Worm (Caenorhabditis elegans): ENCODE results near the gene dlg-1.

dlg-1 gene

ce11 chrX:5507926-5508325 is 28.4 kb downstream of the dlg-1 start:
- no peak for TF ChIP-seq vab-15 (tag; optimal IDR thresholded peaks at IDR 0.05)
- TF ChIP-seq nhr-90 (tag; optimal IDR thresholded peaks at IDR 0.05; ENCODE audit: poor library complexity), result no peak
- no peak for TF ChIP-seq Y116A8C.19 (tag; optimal IDR thresholded peaks at IDR 0.05; ENCODE audit: borderline replicate concordance)

DNA sequence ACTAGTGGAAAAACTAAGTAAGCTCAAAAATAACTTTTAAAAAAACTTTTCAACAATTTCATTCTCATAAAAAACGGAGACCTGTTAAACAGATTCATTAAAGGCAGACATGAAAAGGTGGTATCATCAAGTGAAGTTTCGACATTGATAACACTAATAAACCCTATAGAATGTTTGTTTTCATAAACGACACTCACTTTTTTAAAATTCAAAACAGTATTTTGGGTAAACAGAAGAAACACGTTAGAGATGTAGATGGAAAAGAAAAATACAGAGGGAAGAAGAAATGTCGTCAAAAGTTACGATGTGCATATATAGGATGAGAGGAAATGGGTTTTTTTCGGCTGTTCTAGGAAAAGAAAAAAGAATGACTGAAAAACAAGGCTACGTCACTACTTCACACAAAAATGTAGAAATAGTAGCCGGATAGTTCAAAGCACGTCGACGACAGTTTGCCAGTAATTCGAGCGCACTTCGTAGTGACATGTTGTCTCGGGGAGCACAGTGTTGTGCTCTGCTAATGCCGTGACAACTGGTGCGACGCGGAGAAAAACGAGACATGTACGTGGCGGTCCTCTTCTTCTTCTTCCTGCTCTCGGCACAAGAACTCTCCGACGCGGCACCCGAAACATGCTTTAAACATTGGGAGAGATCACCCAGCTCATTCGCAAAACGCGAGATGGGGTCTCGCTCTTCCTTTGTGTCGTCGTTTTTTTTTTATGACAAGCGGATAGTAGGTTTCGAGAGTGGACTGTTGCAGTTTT is 29.8 kb downstream of the dlg-1 start:
- TF ChIP-seq snu-23 (GFP tag; optimal IDR thresholded peaks at IDR 0.05), result no peak
- TF ChIP-seq vab-15 (tag; optimal IDR thresholded peaks at IDR 0.05), result no peak
- no peak for TF ChIP-seq snpc-4 (tag; optimal IDR thresholded peaks at IDR 0.05)
- no peak for TF ChIP-seq ces-1 (GFP tag; optimal IDR thresholded peaks at IDR 0.05)
- TF ChIP-seq irx-1 (tag; optimal IDR thresholded peaks at IDR 0.05), result no peak
- no peak for TF ChIP-seq ama-1 (optimal IDR thresholded peaks at IDR 0.05)
- no peak for TF ChIP-seq ceh-8 (GFP tag; optimal IDR thresholded peaks at IDR 0.05)
- TF ChIP-seq lin-35 (GFP tag; optimal IDR thresholded peaks at IDR 0.05), result no peak
- TF ChIP-seq nhr-71 (tag; optimal IDR thresholded peaks at IDR 0.05), result peak; percentile 17
- no peak for TF ChIP-seq hlh-17 (GFP tag; optimal IDR thresholded peaks at IDR 0.05; ENCODE audit: borderline replicate concordance)
- no peak for TF ChIP-seq alr-1 (tag; optimal IDR thresholded peaks at IDR 0.05; ENCODE audit: borderline replicate concordance)
- TF ChIP-seq lin-15B (tag; optimal IDR thresholded peaks at IDR 0.05), result no peak
- TF ChIP-seq lin-14 (GFP tag; optimal IDR thresholded peaks at IDR 0.05), result peak; percentile 43
- no peak for TF ChIP-seq nhr-28 (tag; optimal IDR thresholded peaks at IDR 0.05)
- no peak for TF ChIP-seq jun-1 (tag; optimal IDR thresholded peaks at IDR 0.05)
- TF ChIP-seq nhr-47 (tag; optimal IDR thresholded peaks at IDR 0.05), result no peak
- no peak for TF ChIP-seq pax-3 (tag; optimal IDR thresholded peaks at IDR 0.05)
- TF ChIP-seq zip-4 (GFP tag; optimal IDR thresholded peaks at IDR 0.05), result no peak
- no peak for TF ChIP-seq egl-13 (tag; optimal IDR thresholded peaks at IDR 0.05)
- TF ChIP-seq mef-2 (tag; optimal IDR thresholded peaks at IDR 0.05), result no peak
- no peak for TF ChIP-seq ets-5 (GFP tag; IDR thresholded peaks at IDR 0.05)
- TF ChIP-seq egl-27 (tag; optimal IDR thresholded peaks at IDR 0.05), result no peak
- no peak for TF ChIP-seq C04F5.9 (tag; optimal IDR thresholded peaks at IDR 0.05)
- TF ChIP-seq ztf-4 (tag; optimal IDR thresholded peaks at IDR 0.05), result no peak
- no peak for TF ChIP-seq ceh-90 (tag; optimal IDR thresholded peaks at IDR 0.05)
- peak; percentile 24 for TF ChIP-seq rnt-1 (tag; optimal IDR thresholded peaks at IDR 0.05)

DNA sequence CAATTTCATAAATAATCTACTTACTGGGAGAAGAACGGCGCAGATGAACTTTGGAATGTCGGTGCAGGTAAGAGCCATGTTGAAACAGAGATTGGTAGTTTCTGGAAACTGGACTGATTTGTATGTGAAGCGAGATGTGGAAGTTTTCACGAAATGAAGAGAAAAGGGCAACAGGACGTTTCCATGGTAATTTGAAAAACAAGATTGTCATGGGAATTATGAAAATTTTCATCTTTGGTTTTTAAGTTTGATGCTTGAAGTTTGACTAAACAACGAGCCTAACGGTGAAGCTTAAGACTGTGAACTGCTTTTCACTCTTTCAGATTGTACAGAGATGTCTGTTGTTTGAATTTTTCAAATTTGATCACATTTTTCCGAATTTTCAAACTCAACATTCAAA is 32.7 kb downstream of the dlg-1 start, which contains the start of gene T23F2.3:
T23F2.3 (minus strand) TSS at position 101 of the 400 bp plus-strand sequence.
- no peak for TF ChIP-seq efl-3 (GFP tag; optimal IDR thresholded peaks at IDR 0.05)

DNA sequence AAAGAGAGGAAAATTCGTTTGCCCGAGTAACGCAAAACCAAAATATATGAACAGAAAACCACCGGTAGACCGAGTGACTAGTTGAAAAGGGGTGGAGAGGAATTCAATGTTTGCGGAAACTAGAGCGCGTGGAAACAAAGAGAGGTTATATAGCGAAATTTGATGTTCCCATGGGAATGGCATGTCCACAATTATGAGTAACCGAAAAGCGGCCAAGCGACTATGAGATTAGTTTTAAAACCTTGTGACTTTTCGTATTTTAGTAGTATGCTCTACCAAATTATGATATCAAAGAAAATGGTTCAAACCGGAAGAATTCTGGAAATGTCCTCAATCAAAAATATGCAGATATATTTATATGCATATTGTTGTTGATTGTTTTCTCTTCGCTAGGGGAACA is 33.2 kb downstream of the dlg-1 start:
- no peak for TF ChIP-seq vab-15 (tag; optimal IDR thresholded peaks at IDR 0.05)
- no peak for TF ChIP-seq lin-13 (GFP tag; optimal IDR thresholded peaks at IDR 0.05)
- no peak for TF ChIP-seq ztf-4 (tag; optimal IDR thresholded peaks at IDR 0.05)
- TF ChIP-seq xbp-1 (tag; optimal IDR thresholded peaks at IDR 0.05), result no peak
- no peak for TF ChIP-seq C34B4.2 (tag; optimal IDR thresholded peaks at IDR 0.05)
- no peak for TF ChIP-seq pqm-1 (tag; optimal IDR thresholded peaks at IDR 0.05)
- no peak for TF ChIP-seq ceh-90 (tag; optimal IDR thresholded peaks at IDR 0.05)
- TF ChIP-seq elt-2 (tag; optimal IDR thresholded peaks at IDR 0.05), result no peak
- no peak for TF ChIP-seq ceh-8 (GFP tag; optimal IDR thresholded peaks at IDR 0.05)
- peak; percentile 89 for TF ChIP-seq fkh-8 (tag; optimal IDR thresholded peaks at IDR 0.05)
- TF ChIP-seq ets-5 (GFP tag; IDR thresholded peaks at IDR 0.05), result no peak
- TF ChIP-seq Y116A8C.19 (tag; optimal IDR thresholded peaks at IDR 0.05; ENCODE audit: borderline replicate concordance), result no peak
- TF ChIP-seq pax-3 (tag; optimal IDR thresholded peaks at IDR 0.05), result no peak
- no peak for TF ChIP-seq elt-3 (tag; optimal IDR thresholded peaks at IDR 0.05)
- no peak for TF ChIP-seq C04F5.9 (tag; optimal IDR thresholded peaks at IDR 0.05)
- no peak for TF ChIP-seq dsc-1 (tag; optimal IDR thresholded peaks at IDR 0.05)
- no peak for TF ChIP-seq unc-130 (tag; optimal IDR thresholded peaks at IDR 0.05)
- TF ChIP-seq lin-14 (GFP tag; optimal IDR thresholded peaks at IDR 0.05), result peak; percentile 60
- TF ChIP-seq nhr-84 (tag; optimal IDR thresholded peaks at IDR 0.05), result no peak
- no peak for TF ChIP-seq ceh-82 (tag; optimal IDR thresholded peaks at IDR 0.05)
- no peak for TF ChIP-seq efl-1 (optimal IDR thresholded peaks at IDR 0.05)
- TF ChIP-seq efl-1 (GFP tag; optimal IDR thresholded peaks at IDR 0.05 in 1 of 2), result no peak
- TF ChIP-seq nhr-237 (tag; optimal IDR thresholded peaks at IDR 0.05), result no peak
- TF ChIP-seq nhr-28 (tag; optimal IDR thresholded peaks at IDR 0.05), result no peak
- no peak for TF ChIP-seq hlh-17 (GFP tag; optimal IDR thresholded peaks at IDR 0.05; ENCODE audit: borderline replicate concordance)
- TF ChIP-seq swsn-7 (tag; optimal IDR thresholded peaks at IDR 0.05), result peak; percentile 9
- TF ChIP-seq tbx-2 (tag; optimal IDR thresholded peaks at IDR 0.05), result peak; percentile 2
